Worm (Caenorhabditis elegans) whole organism, late embryonic: ENCODE measurements around the gene sra-11.

ENCODE experiments used
- C08G9.2 ChIP-seq: sonication (generic microtip); optimal IDR thresholded peaks from 2 replicates; lab custom pipeline; 2016; ENCODE audit warnings: mild to moderate bottlenecking, missing genetic modification characterization, moderate library complexity, missing compliant biosample characterization
- K02D7.2 ChIP-seq: sonication (generic microtip); optimal IDR thresholded peaks from 2 replicates; lab custom pipeline; 2017; ENCODE audit warnings: mild to moderate bottlenecking, missing genetic modification characterization, missing compliant biosample characterization
- Y22D7AL.16 ChIP-seq: sonication (generic microtip); optimal IDR thresholded peaks from 2 replicates; lab custom pipeline; 2016; ENCODE audit warnings: missing genetic modification characterization, missing compliant biosample characterization
- ahr-1 ChIP-seq: sonication (generic microtip); optimal IDR thresholded peaks from 2 replicates; lab custom pipeline; 2016; ENCODE audit warnings: missing genetic modification characterization, missing compliant biosample characterization
- ama-1 ChIP-seq: fragments of 150-350 bp; optimal IDR thresholded peaks from 2 replicates; lab custom pipeline; 2014
- ceh-14 ChIP-seq: sonication (generic microtip); optimal IDR thresholded peaks from 2 replicates; lab custom pipeline; 2016; ENCODE audit warnings: missing genotype, missing genetic modification characterization, missing compliant biosample characterization
- ceh-18 ChIP-seq: sonication (generic microtip); optimal IDR thresholded peaks from 2 replicates; lab custom pipeline; 2016; ENCODE audit warnings: missing genetic modification characterization, missing compliant biosample characterization
- ceh-19 ChIP-seq: fragments of 200-800 bp; sonication (Bioruptor generic); optimal IDR thresholded peaks from 2 replicates; lab custom pipeline; 2018; ENCODE audit warnings: mild to moderate bottlenecking, missing genetic modification characterization, missing compliant biosample characterization
- ceh-24 ChIP-seq: sonication (generic microtip); optimal IDR thresholded peaks from 2 replicates; lab custom pipeline; 2016; ENCODE audit warnings: mild to moderate bottlenecking, missing genetic modification characterization, missing compliant biosample characterization
- ceh-30 ChIP-seq: fragments of 150-350 bp; optimal IDR thresholded peaks from 2 replicates; lab custom pipeline; 2014; ENCODE audit warnings: missing biosample characterization, missing genetic modification characterization
- ceh-31 ChIP-seq: sonication (generic microtip); optimal IDR thresholded peaks from 2 replicates; lab custom pipeline; 2016; ENCODE audit warnings: missing genetic modification characterization, missing compliant biosample characterization
- ceh-34 ChIP-seq: sonication (generic microtip); optimal IDR thresholded peaks from 2 replicates; lab custom pipeline; 2016; ENCODE audit warnings: mild to moderate bottlenecking, missing genetic modification characterization, missing compliant biosample characterization
- ceh-45 ChIP-seq: fragments of 200-800 bp; sonication (Bioruptor generic); IDR thresholded peaks from 2 replicates; pipeline ENCODE4 v1.3.6; 2022; ENCODE audit warnings: missing genetic modification reagents, missing genetic modification characterization, missing compliant biosample characterization
- ceh-48 ChIP-seq: sonication (generic microtip); optimal IDR thresholded peaks from 2 replicates; lab custom pipeline; 2016; ENCODE audit warnings: missing genetic modification characterization, inconsistent platforms, missing compliant biosample characterization
- ceh-6 ChIP-seq: fragments of 200-800 bp; sonication (Bioruptor generic); optimal IDR thresholded peaks from 2 replicates; lab custom pipeline; 2018; ENCODE audit warnings: mild to moderate bottlenecking, missing genetic modification characterization, missing compliant biosample characterization
- che-1 ChIP-seq: sonication (generic microtip); optimal IDR thresholded peaks from 2 replicates; lab custom pipeline; 2016; ENCODE audit warnings: mild to moderate bottlenecking, missing genetic modification characterization, missing compliant biosample characterization
- elt-2 ChIP-seq: sonication (generic microtip); optimal IDR thresholded peaks from 2 replicates; lab custom pipeline; 2016; ENCODE audit warnings: missing genetic modification reagents, missing genetic modification characterization, missing compliant biosample characterization
- elt-4 ChIP-seq: sonication (generic microtip); optimal IDR thresholded peaks from 2 replicates; lab custom pipeline; 2016; ENCODE audit warnings: missing genetic modification characterization, missing compliant biosample characterization
- ets-4 ChIP-seq: sonication (generic microtip); optimal IDR thresholded peaks from 2 replicates; lab custom pipeline; 2016; ENCODE audit warnings: missing genetic modification characterization, missing compliant biosample characterization
- eyg-1 ChIP-seq: sonication (generic microtip); optimal IDR thresholded peaks from 2 replicates; lab custom pipeline; 2016; ENCODE audit warnings: missing genotype, missing genetic modification characterization, missing compliant biosample characterization
- fax-1 ChIP-seq: sonication (generic microtip); optimal IDR thresholded peaks from 2 replicates; lab custom pipeline; 2016; ENCODE audit warnings: missing genotype, missing genetic modification characterization, missing compliant biosample characterization
- fkh-10 ChIP-seq: fragments of 150-350 bp; optimal IDR thresholded peaks from 2 replicates; lab custom pipeline; 2014; ENCODE audit warnings: missing biosample characterization, missing genetic modification reagents, missing genetic modification characterization
- hlh-13 ChIP-seq: fragments of 200-800 bp; sonication (Bioruptor generic); optimal IDR thresholded peaks from 2 replicates; lab custom pipeline; 2018; ENCODE audit warnings: mild to moderate bottlenecking, missing genetic modification characterization, missing compliant biosample characterization
- hlh-6 ChIP-seq: sonication (generic microtip); optimal IDR thresholded peaks from 2 replicates; lab custom pipeline; 2016; ENCODE audit warnings: missing genotype, missing genetic modification characterization, missing compliant biosample characterization
- nfya-1 ChIP-seq: sonication (generic microtip); optimal IDR thresholded peaks from 2 replicates; lab custom pipeline; 2017; ENCODE audit warnings: missing genetic modification characterization, mild to moderate bottlenecking, missing compliant biosample characterization, antibody characterized with exemption, moderate library complexity
- nhr-11 ChIP-seq: fragments of 150-350 bp; optimal IDR thresholded peaks from 2 replicates; lab custom pipeline; 2014; ENCODE audit warnings: missing biosample characterization, missing genetic modification characterization
- nhr-232 ChIP-seq: sonication (generic microtip); optimal IDR thresholded peaks from 2 replicates; lab custom pipeline; 2016; ENCODE audit warnings: missing genetic modification characterization, missing compliant biosample characterization
- npax-4 ChIP-seq: sonication (generic microtip); optimal IDR thresholded peaks from 2 replicates; lab custom pipeline; 2016; ENCODE audit warnings: missing genetic modification characterization, missing compliant biosample characterization
- pag-3 ChIP-seq: sonication (generic microtip); optimal IDR thresholded peaks from 2 replicates; lab custom pipeline; 2016; ENCODE audit warnings: missing compliant biosample characterization, missing genetic modification characterization, borderline replicate concordance
- pat-9 ChIP-seq: fragments of 200-800 bp; sonication (Bioruptor generic); optimal IDR thresholded peaks from 2 replicates; lab custom pipeline; 2018; ENCODE audit warnings: mild to moderate bottlenecking, missing genetic modification characterization, moderate library complexity, missing compliant biosample characterization
- pax-1 ChIP-seq: fragments of 150-350 bp; optimal IDR thresholded peaks from 2 replicates; lab custom pipeline; 2014; ENCODE audit warnings: missing biosample characterization, missing genetic modification characterization
- pqm-1 ChIP-seq: sonication (generic microtip); optimal IDR thresholded peaks from 2 replicates; lab custom pipeline; 2016; ENCODE audit warnings: missing genetic modification characterization, missing compliant biosample characterization
- ref-2 ChIP-seq: sonication (generic microtip); optimal IDR thresholded peaks from 2 replicates; lab custom pipeline; 2016; ENCODE audit warnings: missing genetic modification characterization, missing compliant biosample characterization
- sox-2 ChIP-seq: fragments of 200-800 bp; sonication (Bioruptor generic); IDR thresholded peaks from 2 replicates; pipeline ENCODE4 v1.3.6; 2022; ENCODE audit warnings: missing genetic modification reagents, missing genetic modification characterization, missing compliant biosample characterization
- sox-4 ChIP-seq: sonication (generic microtip); optimal IDR thresholded peaks from 2 replicates; lab custom pipeline; 2017; ENCODE audit warnings: mild to moderate bottlenecking, missing genetic modification characterization, inconsistent platforms, missing compliant biosample characterization
- tbx-7 ChIP-seq: sonication (generic microtip); optimal IDR thresholded peaks from 2 replicates; lab custom pipeline; 2016; ENCODE audit warnings: missing genotype, missing genetic modification characterization, missing compliant biosample characterization
- unc-3 ChIP-seq, 2 experiments: fragments of 200-800 bp in 1 of 2; sonication (Bioruptor generic) in 1 of 2; sonication (generic microtip) in 1 of 2; conservative IDR thresholded peaks in 1 of 2; optimal IDR thresholded peaks in 1 of 2; 2 replicates each; pipeline versions ENCODE4 v1.3.6 to Lab custom; 2016 to 2022; ENCODE audit warnings: missing compliant biosample characterization in 2 of 2, missing genetic modification characterization in 2 of 2, missing genetic modification reagents in 1 of 2
- unc-42 ChIP-seq: sonication (generic microtip); optimal IDR thresholded peaks from 2 replicates; lab custom pipeline; 2016; ENCODE audit warnings: missing genotype, missing genetic modification characterization, missing compliant biosample characterization
- unc-55 ChIP-seq: sonication (generic microtip); optimal IDR thresholded peaks from 2 replicates; lab custom pipeline; 2017; ENCODE audit warnings: missing biosample characterization, missing genetic modification reagents, missing genetic modification characterization
- ztf-16 ChIP-seq: sonication (generic microtip); optimal IDR thresholded peaks from 2 replicates; lab custom pipeline; 2017; ENCODE audit warnings: missing genetic modification characterization, missing compliant biosample characterization

The sra-11 gene

DNA sequence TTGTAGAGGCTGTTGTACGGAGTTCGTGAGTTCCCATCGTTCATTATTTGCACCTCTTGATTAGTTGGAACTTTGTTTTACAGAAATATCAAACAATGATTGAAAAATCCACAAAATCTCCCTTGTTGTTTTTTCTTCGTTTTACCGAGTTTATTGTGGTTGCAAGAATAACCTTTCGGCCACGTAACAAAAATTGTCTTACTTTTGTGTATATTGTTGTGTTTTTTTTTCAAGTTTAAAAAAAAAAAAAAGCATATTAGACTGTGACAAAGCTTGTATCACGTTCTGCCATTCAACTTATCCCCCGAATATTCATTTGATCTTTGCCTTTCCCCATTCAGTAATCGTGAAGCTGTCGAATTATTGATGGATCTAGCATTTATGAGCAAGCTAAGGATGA is 7.1 kb upstream of the sra-11 start, which contains the start of gene F44F4.10:
Gene F44F4.10 (minus strand): TSS at position 101 of the 400 bp plus-strand sequence.
- TF ChIP-seq unc-3 (GFP tag; conservative IDR thresholded peaks at IDR 0.05; lab: Robert Waterston, UW) (no peak), unc-3 (tag; optimal IDR thresholded peaks at IDR 0.05; lab: Kevin White, UChicago) (no peak), unc-42 (tag; lab: Kevin White, UChicago) (no peak), ceh-45 (GFP tag; lab: Robert Waterston, UW) (no peak), Y22D7AL.16 (tag; lab: Kevin White, UChicago) (no peak), elt-2 (tag; lab: Kevin White, UChicago) (no peak)

DNA sequence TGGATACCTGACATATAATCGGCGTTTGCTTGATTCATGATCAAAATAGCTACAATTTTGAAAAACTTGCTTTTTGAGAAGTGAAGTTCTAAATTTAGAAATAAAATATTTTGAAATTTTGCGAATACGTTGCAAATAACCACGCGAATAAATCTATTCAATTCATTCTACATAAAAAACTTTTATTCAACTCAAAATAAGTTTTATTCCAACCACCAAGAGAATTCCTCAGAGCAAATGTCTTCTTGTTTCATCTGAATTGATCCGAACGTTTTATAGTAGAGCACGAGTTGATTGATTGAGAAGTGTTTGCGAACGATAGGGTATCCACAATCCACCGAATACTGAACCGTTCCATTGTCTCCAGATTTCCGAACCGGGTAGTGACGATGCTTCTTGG is 5.6 kb upstream of the sra-11 start, which contains the start of gene F44F4.9:
Gene F44F4.9 (minus strand): TSS at position 101 of the 400 bp plus-strand sequence.
- TF ChIP-seq eyg-1 (tag; lab: Kevin White, UChicago) = no peak
- no peak for TF ChIP-seq ets-4
- TF ChIP-seq hlh-13 (GFP tag; lab: Kevin White, UChicago) = no peak
- no peak for TF ChIP-seq npax-4 (tag; lab: Kevin White, UChicago)
- no peak for TF ChIP-seq pag-3 (tag; lab: Kevin White, UChicago)
- no peak for TF ChIP-seq nhr-232
- no peak for TF ChIP-seq ceh-18 (tag; lab: Kevin White, UChicago)
- TF ChIP-seq sox-4 = no peak
- no peak for TF ChIP-seq fax-1 (tag; lab: Kevin White, UChicago)
- TF ChIP-seq ceh-31 (tag; lab: Kevin White, UChicago) = no peak
- no peak for TF ChIP-seq pax-1 (tag; lab: Kevin White, UChicago)
- no peak for TF ChIP-seq ceh-24 (tag; lab: Kevin White, UChicago)
- no peak for TF ChIP-seq pqm-1
- no peak for TF ChIP-seq ceh-48
- no peak for TF ChIP-seq sox-2 (GFP tag; lab: Robert Waterston, UW)
- TF ChIP-seq ceh-34 (tag; lab: Kevin White, UChicago) = no peak
- TF ChIP-seq ceh-30 (tag; lab: Kevin White, UChicago) = no peak
- TF ChIP-seq pat-9 = no peak

DNA sequence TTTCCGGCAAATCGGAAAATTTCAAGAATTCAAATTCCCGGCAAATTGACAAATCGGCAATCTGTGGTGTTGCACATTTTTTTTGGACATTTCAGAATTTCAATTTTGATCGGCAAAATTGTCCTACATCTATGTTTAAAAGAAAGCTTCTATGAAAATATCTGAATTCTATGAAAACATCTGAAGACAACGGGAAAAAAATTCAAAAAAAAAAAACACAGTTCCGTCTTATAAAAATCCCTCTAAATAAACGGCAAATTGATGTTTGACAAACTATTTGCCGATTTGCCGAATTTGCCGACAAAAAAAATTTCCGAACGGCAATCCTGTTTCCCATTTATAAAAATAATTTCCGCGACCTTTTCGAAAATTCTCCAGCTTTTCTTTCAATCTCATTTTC is 4.2 kb upstream of the sra-11 start, which contains the start of gene F44F4.15:
Gene F44F4.15 (plus strand): TSS at position 301 of the 400 bp plus-strand sequence.
- no peak for TF ChIP-seq ceh-45 (GFP tag; lab: Robert Waterston, UW)
- no peak for TF ChIP-seq ztf-16
- TF ChIP-seq fkh-10 = no peak
- TF ChIP-seq ref-2 = no peak
- TF ChIP-seq nhr-232 = no peak
- no peak for TF ChIP-seq pat-9
- no peak for TF ChIP-seq C08G9.2 (tag; lab: Kevin White, UChicago)
- TF ChIP-seq tbx-7 = no peak
- TF ChIP-seq unc-55 (GFP tag; lab: Kevin White, UChicago) = no peak
- no peak for TF ChIP-seq ceh-18 (tag; lab: Kevin White, UChicago)
- TF ChIP-seq K02D7.2 = no peak
- TF ChIP-seq ceh-14 (tag; lab: Kevin White, UChicago) = no peak
- TF ChIP-seq ama-1 = no peak
- no peak for TF ChIP-seq nhr-11 (tag; lab: Kevin White, UChicago)
- no peak for TF ChIP-seq che-1 (tag; lab: Kevin White, UChicago)
- TF ChIP-seq sox-2 (GFP tag; lab: Robert Waterston, UW) = no peak
- TF ChIP-seq elt-4 (tag; lab: Kevin White, UChicago) = no peak
- no peak for TF ChIP-seq ahr-1 (tag; lab: Kevin White, UChicago)

DNA sequence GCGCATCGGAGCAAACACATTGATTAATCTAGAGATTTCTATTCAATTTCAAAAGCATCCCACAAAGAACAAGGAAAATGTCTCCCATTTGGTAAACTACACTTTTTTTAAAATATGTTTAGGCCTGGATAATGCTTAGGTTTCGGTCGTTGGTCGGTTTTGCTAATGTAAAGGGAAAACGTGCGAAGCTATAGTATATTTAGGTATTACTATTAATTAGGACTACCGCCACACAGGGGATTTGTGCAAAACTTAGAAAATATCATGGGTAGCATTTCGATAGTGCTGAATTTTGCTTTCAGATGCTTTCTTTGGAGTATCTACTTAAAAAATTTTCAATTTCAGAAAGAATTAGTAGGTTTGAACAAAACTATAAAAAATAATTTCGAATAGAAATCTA is 2.9 kb upstream of the sra-11 start:
- TF ChIP-seq nhr-11 (tag; lab: Kevin White, UChicago) = no peak
- no peak for TF ChIP-seq ceh-6 (GFP tag; lab: Kevin White, UChicago)
- no peak for TF ChIP-seq unc-55 (GFP tag; lab: Kevin White, UChicago)
- TF ChIP-seq nfya-1 (tag; lab: Kevin White, UChicago) = no peak
- no peak for TF ChIP-seq hlh-6 (tag; lab: Kevin White, UChicago)
- no peak for TF ChIP-seq ceh-19 (GFP tag; lab: Kevin White, UChicago)
- no peak for TF ChIP-seq hlh-13 (GFP tag; lab: Kevin White, UChicago)
- no peak for TF ChIP-seq ama-1
- no peak for TF ChIP-seq ztf-16
- no peak for TF ChIP-seq ets-4
- no peak for TF ChIP-seq elt-2 (tag; lab: Kevin White, UChicago)
- TF ChIP-seq ceh-14 (tag; lab: Kevin White, UChicago) = no peak
